Fruit fly (Drosophila melanogaster) whole organism, embryonic: ENCODE results near the gene CG33552.
A peak's percentile ranks its signal among the peaks of the same experiment; 100 is the strongest.

Experiments used
- B-H2 ChIP-seq: fragments of 200-800 bp; sonication (Bioruptor generic); optimal IDR thresholded peaks from 2 replicates; lab custom pipeline; 2018; ENCODE audit warnings: missing biosample characterization, mild to moderate bottlenecking, missing genetic modification characterization
- CG11085 ChIP-seq: fragments of 200-800 bp; sonication (Bioruptor generic); IDR thresholded peaks from 2 replicates; pipeline ENCODE4 v1.3.6; 2022; ENCODE audit warnings: missing biosample characterization, missing genetic modification characterization
- CG11456 ChIP-seq: fragments of 200-800 bp; sonication (Bioruptor generic); IDR thresholded peaks from 3 replicates; pipeline ENCODE4 v1.3.6; 2022; ENCODE audit warnings: missing biosample characterization, missing genetic modification characterization
- CG11723 ChIP-seq: fragments of 200-800 bp; sonication (Bioruptor generic); optimal IDR thresholded peaks from 2 replicates; lab custom pipeline; 2017; ENCODE audit warnings: missing biosample characterization, mild to moderate bottlenecking, missing genetic modification characterization
- CG12071 ChIP-seq: fragments of 200-800 bp; sonication (Bioruptor generic); optimal IDR thresholded peaks from 3 replicates; lab custom pipeline; 2018; ENCODE audit warnings: missing biosample characterization, mild to moderate bottlenecking, missing genetic modification characterization
- CG12299 ChIP-seq: fragments of 200-800 bp; sonication (Bioruptor generic); optimal IDR thresholded peaks from 2 replicates; lab custom pipeline; 2018; ENCODE audit warnings: missing biosample characterization, mild to moderate bottlenecking, missing genetic modification characterization
- CG13296 ChIP-seq: fragments of 200-800 bp; sonication (Bioruptor generic); optimal IDR thresholded peaks from 3 replicates; lab custom pipeline; 2018; ENCODE audit warnings: missing biosample characterization, mild to moderate bottlenecking, missing genetic modification characterization
- CG1603 ChIP-seq: fragments of 200-800 bp; sonication (Bioruptor generic); optimal IDR thresholded peaks from 2 replicates; lab custom pipeline; 2019; ENCODE audit warnings: missing biosample characterization, mild to moderate bottlenecking, missing genetic modification characterization, moderate library complexity
- CG16813 ChIP-seq: fragments of 200-800 bp; sonication (Bioruptor generic); IDR thresholded peaks from 3 replicates; pipeline ENCODE4 v1.3.6; 2022; ENCODE audit warnings: missing biosample characterization, missing genetic modification characterization; ENCODE audit not compliant: partially characterized antibody
- CG17568 ChIP-seq: fragments of 200-800 bp; sonication (Bioruptor generic); optimal IDR thresholded peaks from 2 replicates; lab custom pipeline; 2018; ENCODE audit warnings: missing biosample characterization, mild to moderate bottlenecking, missing genetic modification characterization, moderate library complexity
- CG17612 ChIP-seq: fragments of 200-800 bp; sonication (Bioruptor generic); IDR thresholded peaks from 2 replicates; pipeline ENCODE4 v1.3.6; 2022; ENCODE audit warnings: missing biosample characterization, missing genetic modification characterization
- CG2116 ChIP-seq: fragments of 200-800 bp; sonication (Bioruptor generic); optimal IDR thresholded peaks from 3 replicates; lab custom pipeline; 2018; ENCODE audit warnings: missing biosample characterization, mild to moderate bottlenecking, missing genetic modification characterization
- CG42726 ChIP-seq: fragments of 200-800 bp; sonication (Bioruptor generic); IDR thresholded peaks from 2 replicates; pipeline ENCODE4 v1.3.6; 2022; ENCODE audit warnings: missing biosample characterization, missing genetic modification characterization; ENCODE audit not compliant: partially characterized antibody
- CG6854 ChIP-seq: fragments of 200-800 bp; sonication (Bioruptor generic); optimal IDR thresholded peaks from 3 replicates; lab custom pipeline; 2017; ENCODE audit warnings: missing biosample characterization, mild to moderate bottlenecking, missing genetic modification characterization
- CG7928 ChIP-seq: fragments of 200-800 bp; sonication (Bioruptor generic); optimal IDR thresholded peaks from 2 replicates; lab custom pipeline; 2017; ENCODE audit warnings: missing biosample characterization, mild to moderate bottlenecking, missing genetic modification characterization
- CG9876 ChIP-seq: fragments of 200-800 bp; sonication (Bioruptor generic); optimal IDR thresholded peaks from 2 replicates; lab custom pipeline; 2016; ENCODE audit warnings: missing biosample characterization, missing genetic modification characterization
- CkIIα-i1 ChIP-seq: fragments of 200-800 bp; sonication (Bioruptor generic); IDR thresholded peaks from 2 replicates; pipeline ENCODE4 v1.3.6; 2022; ENCODE audit warnings: missing biosample characterization, missing genetic modification characterization
- D19A ChIP-seq: fragments of 200-800 bp; optimal IDR thresholded peaks from 3 replicates; lab custom pipeline; 2019; ENCODE audit warnings: missing biosample characterization, mild to moderate bottlenecking, missing genetic modification characterization, moderate library complexity
- D19B ChIP-seq: fragments of 200-800 bp; sonication (Bioruptor generic); optimal IDR thresholded peaks from 2 replicates; lab custom pipeline; 2017; ENCODE audit warnings: missing biosample characterization, mild to moderate bottlenecking, missing genetic modification characterization
- Dip2 ChIP-seq: fragments of 200-800 bp; sonication (Bioruptor generic); IDR thresholded peaks from 2 replicates; pipeline ENCODE4 v1.3.6; 2022; ENCODE audit warnings: missing biosample characterization, missing genetic modification characterization
- Dref ChIP-seq: fragments of 200-800 bp; sonication (Bioruptor generic); IDR thresholded peaks from 2 replicates; pipeline ENCODE4 v1.3.6; 2022; ENCODE audit warnings: missing biosample characterization, missing genetic modification characterization
- E2f1 ChIP-seq: fragments of 200-800 bp; sonication (Bioruptor generic); IDR thresholded peaks from 2 replicates; pipeline ENCODE4 v1.3.6; 2022; ENCODE audit warnings: missing biosample characterization, missing genetic modification characterization
- H2.0 ChIP-seq: fragments of 200-800 bp; sonication (Bioruptor generic); IDR thresholded peaks from 2 replicates; pipeline ENCODE4 v1.3.6; 2022; ENCODE audit warnings: missing biosample characterization, missing genetic modification characterization
- HLH54F ChIP-seq: fragments of 200-800 bp; sonication (Bioruptor generic); optimal IDR thresholded peaks from 3 replicates; lab custom pipeline; 2016; ENCODE audit warnings: missing biosample characterization, missing genetic modification characterization
- Hr51 ChIP-seq, 2 experiments: fragments of 200-800 bp; sonication (Bioruptor generic); optimal IDR thresholded peaks; 2 replicates in 1 of 2; 3 replicates in 1 of 2; lab custom pipeline; 2016 to 2018; ENCODE audit warnings: missing biosample characterization in 2 of 2, missing genetic modification characterization in 2 of 2, mild to moderate bottlenecking in 1 of 2, moderate library complexity in 1 of 2
- MBD-R2 ChIP-seq: fragments of 200-800 bp; sonication (Bioruptor generic); IDR thresholded peaks from 2 replicates; pipeline ENCODE4 v1.3.6; 2022; ENCODE audit warnings: missing biosample characterization, missing genetic modification characterization
- Mrtf ChIP-seq: fragments of 200-800 bp; sonication (Bioruptor generic); IDR thresholded peaks from 3 replicates; pipeline ENCODE4 v1.3.6; 2022; ENCODE audit warnings: missing biosample characterization, missing genetic modification characterization
- Nf-YA ChIP-seq: fragments of 200-800 bp; sonication (Bioruptor generic); IDR thresholded peaks from 2 replicates; pipeline ENCODE4 v1.3.6; 2022; ENCODE audit warnings: missing biosample characterization, missing genetic modification characterization
- Poxn ChIP-seq: fragments of 200-800 bp; sonication (Bioruptor generic); IDR thresholded peaks from 2 replicates; pipeline ENCODE4 v1.3.6; 2022; ENCODE audit warnings: missing biosample characterization, missing genetic modification characterization
- Ptx1 ChIP-seq: fragments of 200-800 bp; sonication (Bioruptor generic); IDR thresholded peaks from 2 replicates; pipeline ENCODE4 v1.3.6; 2022; ENCODE audit warnings: missing biosample characterization, missing genetic modification characterization
- Sox100B ChIP-seq: fragments of 200-800 bp; sonication (Bioruptor generic); optimal IDR thresholded peaks from 3 replicates; lab custom pipeline; 2018; ENCODE audit warnings: missing biosample characterization, mild to moderate bottlenecking, missing genetic modification characterization
- Taf1 ChIP-seq: fragments of 200-800 bp; sonication (Bioruptor generic); IDR thresholded peaks from 2 replicates; pipeline ENCODE4 v1.3.6; 2022; ENCODE audit warnings: missing biosample characterization, missing genetic modification characterization
- Xbp1 ChIP-seq: fragments of 200-800 bp; sonication (Bioruptor generic); optimal IDR thresholded peaks from 3 replicates; lab custom pipeline; 2016; ENCODE audit warnings: missing biosample characterization, mild to moderate bottlenecking, missing genetic modification characterization
- Xrp1 ChIP-seq: fragments of 200-800 bp; sonication (Bioruptor generic); IDR thresholded peaks from 2 replicates; pipeline ENCODE4 v1.3.6; 2022; ENCODE audit warnings: missing biosample characterization, missing genetic modification characterization
- br ChIP-seq: fragments of >200 bp; optimal IDR thresholded peaks from 2 replicates; lab custom pipeline; 2017
- crp ChIP-seq, 2 experiments: fragments of 200-800 bp; sonication (Bioruptor generic); optimal IDR thresholded peaks; 2 replicates in 1 of 2; 3 replicates in 1 of 2; lab custom pipeline; 2017; ENCODE audit warnings: missing biosample characterization in 2 of 2, missing genetic modification characterization in 2 of 2, mild to moderate bottlenecking in 1 of 2, moderate library complexity in 1 of 2
- grn ChIP-seq: fragments of 200-800 bp; sonication (Bioruptor generic); optimal IDR thresholded peaks from 3 replicates; lab custom pipeline; 2017; ENCODE audit warnings: missing biosample characterization, missing genetic modification characterization
- lola ChIP-seq, 3 experiments: fragments of >200 bp in 2 of 3; fragments of 200-800 bp in 1 of 3; sonication (Bioruptor generic) in 1 of 3; optimal IDR thresholded peaks; 2 replicates each; lab custom pipeline; 2017 to 2019; ENCODE audit warnings: missing biosample characterization in 3 of 3, missing genetic modification characterization in 3 of 3, mild to moderate bottlenecking in 1 of 3, moderate library complexity in 1 of 3
- oc ChIP-seq: fragments of 200-800 bp; sonication (Bioruptor generic); optimal IDR thresholded peaks from 2 replicates; lab custom pipeline; 2018; ENCODE audit warnings: missing biosample characterization, mild to moderate bottlenecking, missing genetic modification characterization, moderate library complexity
- odd ChIP-seq: fragments of 200-800 bp; sonication (Bioruptor generic); optimal IDR thresholded peaks from 2 replicates; lab custom pipeline; 2017; ENCODE audit warnings: missing biosample characterization, mild to moderate bottlenecking, missing genetic modification characterization
- onecut ChIP-seq: fragments of 200-800 bp; sonication (Bioruptor generic); IDR thresholded peaks from 2 replicates; pipeline ENCODE4 v1.3.6; 2022; ENCODE audit warnings: missing biosample characterization, missing genetic modification characterization
- prd ChIP-seq, 3 experiments: fragments of >200 bp in 2 of 3; fragments of 200-800 bp in 1 of 3; sonication (Bioruptor generic) in 1 of 3; optimal IDR thresholded peaks in 2 of 3; IDR thresholded peaks in 1 of 3; 2 replicates in 2 of 3; 3 replicates in 1 of 3; pipeline versions ENCODE4 v1.3.6 to Lab custom; 2017 to 2022; ENCODE audit warnings: missing biosample characterization in 1 of 3, missing genetic modification characterization in 1 of 3
- sd ChIP-seq: fragments of 200-800 bp; sonication (Bioruptor generic); optimal IDR thresholded peaks from 3 replicates; lab custom pipeline; 2018; ENCODE audit warnings: missing biosample characterization, mild to moderate bottlenecking, missing genetic modification characterization, moderate library complexity
- seq ChIP-seq: fragments of 200-800 bp; sonication (Bioruptor generic); IDR thresholded peaks from 2 replicates; pipeline ENCODE4 v1.3.6; 2022; ENCODE audit warnings: missing biosample characterization, missing genetic modification characterization
- sisA ChIP-seq: fragments of 200-800 bp; sonication (Bioruptor generic); IDR thresholded peaks from 2 replicates; pipeline ENCODE4 v1.3.6; 2022; ENCODE audit warnings: missing biosample characterization, missing genetic modification characterization
- slbo ChIP-seq: fragments of 200-800 bp; sonication (Bioruptor generic); IDR thresholded peaks from 2 replicates; pipeline ENCODE4 v1.3.6; 2022; ENCODE audit warnings: missing biosample characterization, missing genetic modification characterization
- tin ChIP-seq: fragments of 200-800 bp; sonication (Bioruptor generic); optimal IDR thresholded peaks from 3 replicates; lab custom pipeline; 2016; ENCODE audit warnings: missing biosample characterization, missing genetic modification characterization
- vfl ChIP-seq: fragments of 200-800 bp; sonication (Bioruptor generic); optimal IDR thresholded peaks from 2 replicates; lab custom pipeline; 2016; ENCODE audit warnings: missing biosample characterization, missing genetic modification characterization
- vvl ChIP-seq: fragments of 200-800 bp; sonication (Bioruptor generic); IDR thresholded peaks from 2 replicates; pipeline ENCODE4 v1.3.6; 2022; ENCODE audit warnings: missing biosample characterization, missing genetic modification characterization
- zen ChIP-seq: fragments of 200-800 bp; sonication (Bioruptor generic); optimal IDR thresholded peaks from 3 replicates; lab custom pipeline; 2018; ENCODE audit warnings: missing biosample characterization, mild to moderate bottlenecking, missing genetic modification characterization, moderate library complexity

CG33552 gene

dm6 chr2L:16689800-16690618 lies 7.7 kb downstream of the CG33552 start (continued):
- TF ChIP-seq MBD-R2 (GFP tag; lab: Robert Waterston, UW) (no peak), CG6854 (GFP tag; lab: Kevin White, UChicago) (no peak), odd (no peak), Xbp1 (GFP tag; lab: Kevin White, UChicago) (peak; percentile 10), B-H2 (GFP tag; lab: Kevin White, UChicago) (no peak), sd (tag; lab: Kevin White, UChicago) (no peak), Mrtf (GFP tag; lab: Robert Waterston, UW) (no peak), CG13296 (GFP tag; lab: Kevin White, UChicago) (no peak), CG11085 (GFP tag; lab: Robert Waterston, UW) (no peak), CG7928 (GFP tag; lab: Kevin White, UChicago) (no peak), D19A (tag; lab: Kevin White, UChicago) (no peak), CG11723 (GFP tag; lab: Kevin White, UChicago) (peak; percentile 27), CkIIα-i1 (GFP tag; lab: Robert Waterston, UW) (no peak), Taf1 (GFP tag; lab: Robert Waterston, UW) (no peak), CG16813 (GFP tag; lab: Robert Waterston, UW) (no peak), Xrp1 (GFP tag; lab: Robert Waterston, UW) (no peak), CG12071 (no peak), CG9876 (GFP tag; lab: Kevin White, UChicago) (no peak), tin (GFP tag; lab: Kevin White, UChicago) (no peak), lola (GFP tag; optimal IDR thresholded peaks at IDR 0.05; lab: Kevin White, UChicago) (peak in 1 of 3 experiments; percentile 8), prd (optimal IDR thresholded peaks at IDR 0.05; lab: Kevin White, UChicago) (no peak), prd (GFP tag; IDR thresholded peaks at IDR 0.05; lab: Robert Waterston, UW) (no peak), onecut (GFP tag; lab: Robert Waterston, UW) (0 out of 2 replicates have a peak, but pooled peaks have one; percentile 18), CG42726 (no peak), Sox100B (GFP tag; lab: Kevin White, UChicago) (no peak), Dip2 (GFP tag; lab: Robert Waterston, UW) (no peak), CG17612 (GFP tag; lab: Robert Waterston, UW) (no peak), E2f1 (GFP tag; lab: Robert Waterston, UW) (no peak), CG2116 (GFP tag; lab: Kevin White, UChicago) (no peak), D19B (no peak), zen (tag; lab: Kevin White, UChicago) (no peak), vvl (GFP tag; lab: Robert Waterston, UW) (no peak; the same call in 1 of the 2 replicates), oc (tag; lab: Kevin White, UChicago) (no peak), br (lab: Kevin White, UChicago) (no peak), H2.0 (GFP tag; lab: Robert Waterston, UW) (no peak), seq (no peak), CG1603 (no peak), CG11456 (no peak), Ptx1 (GFP tag; lab: Robert Waterston, UW) (peak; percentile 44; the same call in 1 of the 2 replicates), vfl (no peak), crp (GFP tag; optimal IDR thresholded peaks at IDR 0.05; lab: Kevin White, UChicago) (no peak), Dref (no peak), slbo (GFP tag; lab: Robert Waterston, UW) (peak; percentile 57), Poxn (GFP tag; lab: Robert Waterston, UW) (no peak), Hr51 (GFP tag; optimal IDR thresholded peaks at IDR 0.05; lab: Kevin White, UChicago) (peak in 1 of 2 experiments; percentile 47), sisA (GFP tag; lab: Robert Waterston, UW) (no peak), CG12299 (tag; lab: Kevin White, UChicago) (no peak), Nf-YA (GFP tag; lab: Robert Waterston, UW) (no peak), CG17568 (peak; percentile 13), grn (GFP tag; lab: Kevin White, UChicago) (no peak), HLH54F (GFP tag; lab: Kevin White, UChicago) (no peak)
